Fruit fly (Drosophila melanogaster): ENCODE results near the gene mahe.

DNA sequence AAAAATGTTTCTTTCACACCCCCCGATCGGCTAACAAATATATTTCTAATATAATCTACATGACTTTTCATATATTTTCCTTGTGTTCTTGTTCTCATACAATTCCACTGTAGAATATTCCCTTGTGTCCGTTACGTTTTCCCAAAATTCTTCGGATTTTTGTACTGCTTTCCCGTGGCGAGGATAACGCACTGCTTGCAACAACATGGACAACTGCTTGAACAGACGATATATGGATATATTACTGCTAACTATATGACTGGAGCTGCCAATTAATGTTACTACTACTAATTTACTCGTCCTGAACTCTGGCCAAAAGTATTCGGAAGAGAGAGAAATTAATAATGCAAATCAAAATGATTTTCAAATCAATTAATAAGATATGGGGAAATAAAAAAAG, 6.3 kb downstream of the mahe start:
- TF ChIP-seq Pif1A (GFP tag; optimal IDR thresholded peaks at IDR 0.05) = no peak
- no peak for TF ChIP-seq CG14655 (GFP tag; optimal IDR thresholded peaks at IDR 0.05)
- TF ChIP-seq CG8159 (tag; optimal IDR thresholded peaks at IDR 0.05) = no peak
- no peak for TF ChIP-seq CG15710 (tag; optimal IDR thresholded peaks at IDR 0.05)
- no peak for TF ChIP-seq CG12605 (GFP tag; IDR thresholded peaks at IDR 0.05)
- no peak for TF ChIP-seq Ets98B (GFP tag; IDR thresholded peaks at IDR 0.05)
- no peak for TF ChIP-seq EcR (GFP tag; optimal IDR thresholded peaks at IDR 0.05)
- TF ChIP-seq CG10348 (GFP tag; IDR thresholded peaks at IDR 0.05) = no peak
- TF ChIP-seq Snoo (tag; optimal IDR thresholded peaks at IDR 0.05) = no peak
- TF ChIP-seq CG17806 (tag; optimal IDR thresholded peaks at IDR 0.05) = no peak
- TF ChIP-seq CG34367 (tag; optimal IDR thresholded peaks at IDR 0.05) = no peak
- TF ChIP-seq CG32121 (GFP tag; IDR thresholded peaks at IDR 0.05) = no peak
